Fruit fly (Drosophila melanogaster) whole organism, embryonic: ENCODE data around the gene MsR2.
A peak's percentile ranks its signal among the peaks of the same experiment; 100 is the strongest.

Source experiments
- Aef1 ChIP-seq: fragments of 200-800 bp; sonication (Bioruptor generic); IDR thresholded peaks from 3 replicates; pipeline ENCODE4 v1.3.6; 2022; ENCODE audit warnings: missing biosample characterization, missing genetic modification characterization
- CG10543 ChIP-seq: fragments of 200-800 bp; sonication (Bioruptor generic); optimal IDR thresholded peaks from 3 replicates; lab custom pipeline; 2017; ENCODE audit warnings: missing biosample characterization, mild to moderate bottlenecking, missing genetic modification characterization, moderate library complexity
- CG11398 ChIP-seq: fragments of 200-800 bp; sonication (Bioruptor generic); optimal IDR thresholded peaks from 2 replicates; lab custom pipeline; 2016; ENCODE audit warnings: missing biosample characterization, missing genetic modification characterization
- CG12744 ChIP-seq: fragments of 200-800 bp; sonication (Bioruptor generic); optimal IDR thresholded peaks from 2 replicates; lab custom pipeline; 2016; ENCODE audit warnings: missing biosample characterization, missing genetic modification characterization
- CG13287 ChIP-seq: fragments of 200-800 bp; sonication (Bioruptor generic); IDR thresholded peaks from 2 replicates; pipeline ENCODE4 v1.3.6; 2022; ENCODE audit warnings: missing biosample characterization, missing genetic modification characterization; ENCODE audit not compliant: partially characterized antibody
- CG14050 ChIP-seq: fragments of 200-800 bp; sonication (Bioruptor generic); IDR thresholded peaks from 3 replicates; pipeline ENCODE4 v1.3.6; 2022; ENCODE audit warnings: missing biosample characterization, missing genetic modification characterization
- CG14965 ChIP-seq: fragments of 200-800 bp; sonication (Bioruptor generic); optimal IDR thresholded peaks from 2 replicates; lab custom pipeline; 2016; ENCODE audit warnings: missing biosample characterization, missing genetic modification characterization, borderline replicate concordance
- CG1602 ChIP-seq: fragments of 200-800 bp; sonication (Bioruptor generic); optimal IDR thresholded peaks from 3 replicates; lab custom pipeline; 2016; ENCODE audit warnings: missing biosample characterization, missing genetic modification characterization
- CG17829 ChIP-seq: fragments of 200-800 bp; optimal IDR thresholded peaks from 2 replicates; lab custom pipeline; 2019; ENCODE audit warnings: missing biosample characterization, mild to moderate bottlenecking, missing genetic modification characterization, moderate library complexity
- CG18262 ChIP-seq: fragments of 200-800 bp; optimal IDR thresholded peaks from 3 replicates; lab custom pipeline; 2019; ENCODE audit warnings: missing biosample characterization, mild to moderate bottlenecking, missing genetic modification characterization, moderate library complexity
- CG2120 ChIP-seq: fragments of 200-800 bp; sonication (Bioruptor generic); optimal IDR thresholded peaks from 3 replicates; lab custom pipeline; 2016; ENCODE audit warnings: missing biosample characterization, missing genetic modification characterization
- CG31224 ChIP-seq: fragments of 200-800 bp; sonication (Bioruptor generic); IDR thresholded peaks from 2 replicates; pipeline ENCODE4 v1.3.6; 2022; ENCODE audit warnings: missing biosample characterization, missing genetic modification characterization
- CG32772 ChIP-seq: fragments of 200-800 bp; sonication (Bioruptor generic); IDR thresholded peaks from 2 replicates; pipeline ENCODE4 v1.3.6; 2022; ENCODE audit warnings: missing biosample characterization, missing genetic modification characterization
- CG5180 ChIP-seq: fragments of 200-800 bp; sonication (Bioruptor generic); optimal IDR thresholded peaks from 3 replicates; lab custom pipeline; 2017; ENCODE audit warnings: missing biosample characterization, missing genetic modification characterization, mild to moderate bottlenecking, moderate library complexity, missing genetic modification reagents
- CG6272 ChIP-seq: fragments of 200-800 bp; sonication (Bioruptor generic); IDR thresholded peaks from 2 replicates; pipeline ENCODE4 v1.3.6; 2022; ENCODE audit warnings: missing biosample characterization, missing genetic modification characterization
- CG8290 ChIP-seq, 3 experiments: fragments of 200-800 bp; sonication (Bioruptor generic); optimal IDR thresholded peaks; 2 replicates each; lab custom pipeline; 2016 to 2019; ENCODE audit warnings: missing biosample characterization in 3 of 3, missing genetic modification characterization in 3 of 3, mild to moderate bottlenecking in 2 of 3, moderate library complexity in 1 of 3
- CG8944 ChIP-seq: fragments of 200-800 bp; sonication (Bioruptor generic); optimal IDR thresholded peaks from 3 replicates; lab custom pipeline; 2016; ENCODE audit warnings: missing biosample characterization, missing genetic modification characterization
- CG9876 ChIP-seq: fragments of 200-800 bp; sonication (Bioruptor generic); optimal IDR thresholded peaks from 2 replicates; lab custom pipeline; 2016; ENCODE audit warnings: missing biosample characterization, missing genetic modification characterization
- Dbx ChIP-seq: fragments of 200-800 bp; sonication (Bioruptor generic); IDR thresholded peaks from 3 replicates; pipeline ENCODE4 v1.3.6; 2022; ENCODE audit warnings: missing biosample characterization, missing genetic modification characterization
- Deaf1 ChIP-seq: fragments of 200-800 bp; optimal IDR thresholded peaks from 3 replicates; lab custom pipeline; 2019; ENCODE audit warnings: missing biosample characterization, mild to moderate bottlenecking, missing genetic modification characterization, moderate library complexity
- Doc2 ChIP-seq: fragments of 200-800 bp; sonication (Bioruptor generic); IDR thresholded peaks from 2 replicates; pipeline ENCODE4 v1.3.6; 2022; ENCODE audit warnings: missing biosample characterization, missing genetic modification characterization
- HLH3B ChIP-seq: fragments of 200-800 bp; sonication (Bioruptor generic); IDR thresholded peaks from 2 replicates; pipeline ENCODE4 v1.3.6; 2022; ENCODE audit warnings: missing biosample characterization, missing genetic modification characterization
- Jarid2 ChIP-seq: fragments of 200-800 bp; sonication (Bioruptor generic); optimal IDR thresholded peaks from 3 replicates; lab custom pipeline; 2017; ENCODE audit warnings: mild to moderate bottlenecking, missing biosample characterization, missing genetic modification reagents, missing genetic modification characterization
- MBD-R2 ChIP-seq: fragments of 200-800 bp; sonication (Bioruptor generic); IDR thresholded peaks from 2 replicates; pipeline ENCODE4 v1.3.6; 2022; ENCODE audit warnings: missing biosample characterization, missing genetic modification characterization
- Med ChIP-seq: fragments of 200-800 bp; sonication (Bioruptor generic); peaks from one replicate; lab custom pipeline; 2016; ENCODE audit warnings: missing biosample characterization, missing genetic modification characterization, mild to moderate bottlenecking, inconsistent platforms, moderate library complexity
- Pdp1 ChIP-seq, 2 experiments: fragments of 200-800 bp; sonication (Bioruptor generic); optimal IDR thresholded peaks; 3 replicates each; lab custom pipeline; 2016; ENCODE audit warnings: missing biosample characterization in 2 of 2, missing genetic modification characterization in 2 of 2, mild to moderate bottlenecking in 1 of 2, moderate library complexity in 1 of 2
- Ravus ChIP-seq: fragments of 200-800 bp; sonication (Bioruptor generic); IDR thresholded peaks from 2 replicates; pipeline ENCODE4 v1.3.6; 2022; ENCODE audit warnings: missing biosample characterization, missing genetic modification characterization
- Rfx ChIP-seq: fragments of 200-800 bp; sonication (Bioruptor generic); IDR thresholded peaks from 2 replicates; pipeline ENCODE4 v1.3.6; 2022; ENCODE audit warnings: missing biosample characterization, missing genetic modification characterization
- Side ChIP-seq: fragments of 200-800 bp; sonication (Bioruptor generic); optimal IDR thresholded peaks from 2 replicates; lab custom pipeline; 2016; ENCODE audit warnings: missing biosample characterization, missing genetic modification characterization
- Xbp1 ChIP-seq: fragments of 200-800 bp; sonication (Bioruptor generic); optimal IDR thresholded peaks from 3 replicates; lab custom pipeline; 2016; ENCODE audit warnings: missing biosample characterization, mild to moderate bottlenecking, missing genetic modification characterization
- cad ChIP-seq: fragments of >200 bp; optimal IDR thresholded peaks from 2 replicates; lab custom pipeline; 2017; ENCODE audit warnings: missing biosample characterization, missing genetic modification characterization
- chn ChIP-seq: fragments of 200-800 bp; sonication (Bioruptor generic); optimal IDR thresholded peaks from 2 replicates; lab custom pipeline; 2016; ENCODE audit warnings: missing biosample characterization, missing genetic modification characterization
- ci ChIP-seq: fragments of 200-800 bp; sonication (Bioruptor generic); IDR thresholded peaks from 3 replicates; pipeline ENCODE4 v1.3.6; 2022; ENCODE audit warnings: missing biosample characterization, missing genetic modification characterization
- corto ChIP-seq: fragments of 200-800 bp; sonication (Bioruptor generic); optimal IDR thresholded peaks from 2 replicates; lab custom pipeline; 2016; ENCODE audit warnings: missing biosample characterization, mild to moderate bottlenecking, missing genetic modification characterization, moderate library complexity
- dmrt11E ChIP-seq: fragments of 200-800 bp; sonication (Bioruptor generic); optimal IDR thresholded peaks from 3 replicates; lab custom pipeline; 2018; ENCODE audit warnings: missing biosample characterization, mild to moderate bottlenecking, missing genetic modification characterization, moderate library complexity
- exex ChIP-seq: fragments of 200-800 bp; sonication (Bioruptor generic); optimal IDR thresholded peaks from 4 replicates; lab custom pipeline; 2018; ENCODE audit warnings: missing biosample characterization, mild to moderate bottlenecking, missing genetic modification characterization, moderate library complexity
- eyg ChIP-seq: fragments of 200-800 bp; sonication (Bioruptor generic); optimal IDR thresholded peaks from 3 replicates; lab custom pipeline; 2016; ENCODE audit warnings: missing biosample characterization, missing genetic modification characterization
- kah ChIP-seq: fragments of 200-800 bp; sonication (Bioruptor generic); optimal IDR thresholded peaks from 2 replicates; lab custom pipeline; 2018; ENCODE audit warnings: missing biosample characterization, mild to moderate bottlenecking, missing genetic modification characterization
- kni ChIP-seq: fragments of 200-800 bp; sonication (Bioruptor generic); optimal IDR thresholded peaks from 3 replicates; lab custom pipeline; 2017; ENCODE audit warnings: mild to moderate bottlenecking, missing biosample characterization, missing genetic modification reagents, missing genetic modification characterization
- odd ChIP-seq: fragments of 200-800 bp; sonication (Bioruptor generic); optimal IDR thresholded peaks from 2 replicates; lab custom pipeline; 2017; ENCODE audit warnings: missing biosample characterization, mild to moderate bottlenecking, missing genetic modification characterization
- pnt ChIP-seq: fragments of 200-800 bp; sonication (Bioruptor generic); optimal IDR thresholded peaks from 3 replicates; lab custom pipeline; 2016; ENCODE audit warnings: missing biosample characterization, missing genetic modification characterization
- pros ChIP-seq: fragments of 200-800 bp; sonication (Bioruptor generic); optimal IDR thresholded peaks from 3 replicates; lab custom pipeline; 2019; ENCODE audit warnings: missing biosample characterization, mild to moderate bottlenecking, missing genetic modification characterization, moderate library complexity
- scrt ChIP-seq: fragments of 200-800 bp; sonication (Bioruptor generic); optimal IDR thresholded peaks from 2 replicates; lab custom pipeline; 2018; ENCODE audit warnings: missing biosample characterization, mild to moderate bottlenecking, missing genetic modification characterization, moderate library complexity
- seq ChIP-seq: fragments of 200-800 bp; sonication (Bioruptor generic); IDR thresholded peaks from 2 replicates; pipeline ENCODE4 v1.3.6; 2022; ENCODE audit warnings: missing biosample characterization, missing genetic modification characterization
- sim ChIP-seq: fragments of 200-800 bp; sonication (Bioruptor generic); IDR thresholded peaks from 2 replicates; pipeline ENCODE4 v1.3.6; 2022; ENCODE audit warnings: missing biosample characterization, missing genetic modification characterization
- slbo ChIP-seq: fragments of 200-800 bp; sonication (Bioruptor generic); IDR thresholded peaks from 2 replicates; pipeline ENCODE4 v1.3.6; 2022; ENCODE audit warnings: missing biosample characterization, missing genetic modification characterization
- wek ChIP-seq: fragments of 200-800 bp; sonication (Bioruptor generic); optimal IDR thresholded peaks from 3 replicates; lab custom pipeline; 2018; ENCODE audit warnings: missing biosample characterization, mild to moderate bottlenecking, missing genetic modification characterization, moderate library complexity

The MsR2 gene

DNA sequence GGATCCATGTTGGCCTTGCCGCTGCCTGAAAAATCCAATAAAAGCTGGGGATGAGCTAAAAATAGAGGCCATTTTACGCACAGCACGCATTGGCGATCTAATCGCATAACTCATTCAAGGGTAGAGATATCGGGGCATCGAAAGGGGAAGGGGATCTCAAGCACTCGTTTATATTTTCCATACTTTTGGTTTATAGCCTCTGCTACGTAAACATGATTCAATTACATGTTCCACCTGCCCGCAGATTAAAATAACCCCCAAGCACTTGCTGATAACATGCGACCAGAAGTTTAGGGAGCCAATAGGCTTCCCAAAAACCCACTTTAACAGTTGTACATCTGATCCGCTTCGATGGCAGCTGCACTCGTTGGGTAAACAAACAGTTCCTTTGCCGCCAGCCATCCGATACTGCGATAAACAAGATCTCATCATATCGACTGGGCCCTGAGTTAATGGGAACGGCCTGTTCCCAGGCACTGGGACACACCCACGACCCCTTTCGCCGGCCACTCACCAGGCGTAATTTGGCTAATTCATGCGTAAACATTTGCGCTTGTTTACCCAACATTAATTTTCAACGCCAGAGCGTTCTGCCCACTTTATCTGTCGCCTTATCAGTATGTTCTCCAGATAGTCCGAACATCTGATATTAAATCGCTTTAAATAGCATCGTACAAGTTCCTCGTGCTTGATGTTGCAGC lies 28.6 kb upstream of the MsR2 start (continued):
- TF ChIP-seq Ravus (GFP tag; lab: Robert Waterston, UW) (no peak), sim (GFP tag; lab: Robert Waterston, UW) (no peak), slbo (no peak)

DNA sequence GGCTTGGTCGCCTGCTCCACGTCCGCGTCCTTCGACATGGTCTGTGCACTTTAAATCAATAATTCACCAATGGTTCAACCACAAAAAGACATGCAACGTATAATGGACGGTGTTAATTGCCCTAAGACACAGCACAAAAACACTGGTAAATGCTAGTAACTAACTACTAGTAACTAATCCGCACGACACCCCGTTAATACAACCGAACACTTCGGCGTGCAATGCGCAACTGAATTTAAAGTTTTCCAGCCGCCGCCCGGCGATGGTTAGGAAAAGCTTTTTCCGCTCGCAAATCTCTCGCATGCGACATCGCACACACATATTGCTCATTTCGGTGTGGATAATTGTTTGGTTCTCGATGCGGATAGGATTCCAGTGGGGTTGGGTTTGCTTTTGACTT lies 26.9 kb upstream of the MsR2 start:
- no peak for TF ChIP-seq Doc2
- TF ChIP-seq cad (GFP tag; lab: Kevin White, UChicago), result no peak
- no peak for TF ChIP-seq CG31224
- peak; percentile 50 for TF ChIP-seq Med (GFP tag; lab: Kevin White, UChicago)
- TF ChIP-seq CG14050 (GFP tag; lab: Robert Waterston, UW), result no peak
- no peak for TF ChIP-seq CG18262 (tag; lab: Kevin White, UChicago)
- no peak for TF ChIP-seq CG2120 (GFP tag; lab: Kevin White, UChicago)
- no peak for TF ChIP-seq CG12744 (GFP tag; lab: Kevin White, UChicago)
- TF ChIP-seq CG8290 (GFP tag; optimal IDR thresholded peaks at IDR 0.05; lab: Kevin White, UChicago), result no peak
- peak in 1 of 2 experiments; percentile 56 for TF ChIP-seq CG8290 (tag; optimal IDR thresholded peaks at IDR 0.05; lab: Kevin White, UChicago)
- TF ChIP-seq seq (GFP tag; lab: Robert Waterston, UW), result peak; percentile 22; the same call in 1 of the 2 replicates
- TF ChIP-seq CG5180 (GFP tag; lab: Kevin White, UChicago), result no peak
- TF ChIP-seq Aef1 (GFP tag; lab: Robert Waterston, UW), result no peak
- TF ChIP-seq Jarid2 (GFP tag; lab: Kevin White, UChicago), result peak; percentile 60
- no peak for TF ChIP-seq CG1602 (GFP tag; lab: Kevin White, UChicago)
- peak; percentile 18; the same call in 1 of the 2 replicates for TF ChIP-seq CG13287
- peak; percentile 26 for TF ChIP-seq Deaf1 (tag; lab: Kevin White, UChicago)
- 0 out of 3 replicates have a peak, but pooled peaks have one; percentile 38 for TF ChIP-seq Dbx
- TF ChIP-seq CG11398, result no peak
- TF ChIP-seq eyg (GFP tag; lab: Kevin White, UChicago), result no peak
- no peak for TF ChIP-seq chn (GFP tag; lab: Kevin White, UChicago)
- TF ChIP-seq CG6272 (GFP tag; lab: Robert Waterston, UW), result no peak
- TF ChIP-seq CG8944 (GFP tag; lab: Kevin White, UChicago), result no peak
- no peak for TF ChIP-seq kni (GFP tag; lab: Kevin White, UChicago)
- TF ChIP-seq Rfx (GFP tag; lab: Robert Waterston, UW), result 0 out of 2 replicates have a peak, but pooled peaks have one; percentile 15
- TF ChIP-seq CG10543 (GFP tag; lab: Kevin White, UChicago), result no peak
- TF ChIP-seq Side (GFP tag; lab: Kevin White, UChicago), result no peak
- TF ChIP-seq pros (GFP tag; lab: Kevin White, UChicago), result no peak
- TF ChIP-seq odd (GFP tag; lab: Kevin White, UChicago), result no peak
- no peak for TF ChIP-seq CG17829 (tag; lab: Kevin White, UChicago)

DNA sequence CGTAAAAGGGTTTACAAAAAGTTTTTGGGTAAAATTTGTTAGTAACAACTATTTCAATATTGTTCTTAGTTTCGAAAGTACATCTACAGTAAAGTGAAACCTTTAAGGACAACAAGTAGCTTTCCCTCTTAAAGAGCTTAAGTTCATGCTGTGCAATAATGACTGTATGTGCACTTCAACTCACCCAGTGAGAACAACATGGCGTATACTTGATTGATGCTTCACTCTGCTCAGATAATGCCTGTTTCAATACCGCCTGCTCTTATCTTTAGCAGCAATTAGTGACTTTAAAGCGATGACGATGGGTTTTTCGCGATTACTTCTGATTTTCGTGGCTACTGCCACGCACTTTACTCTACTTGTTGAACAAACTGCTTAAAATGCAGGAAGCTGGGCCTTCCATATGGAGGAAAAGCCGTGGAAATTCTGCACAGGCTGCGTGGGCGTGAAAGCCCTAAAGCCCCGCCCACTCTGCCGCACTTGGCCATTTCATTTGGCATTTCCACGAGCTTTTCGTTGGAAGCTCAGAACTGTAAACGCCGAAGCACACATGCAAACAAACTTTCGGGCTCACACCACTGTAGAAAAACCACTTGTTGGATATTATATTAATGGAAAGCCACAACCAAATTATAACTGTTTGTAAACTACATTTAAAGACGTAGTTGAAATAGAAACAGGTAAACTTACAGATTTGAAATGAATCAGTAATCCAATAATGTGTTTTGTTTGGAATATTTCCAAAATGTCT lies 26.1 kb upstream of the MsR2 start:
- TF ChIP-seq pnt (GFP tag; lab: Kevin White, UChicago) (no peak), Xbp1 (no peak), exex (no peak), MBD-R2 (GFP tag; lab: Robert Waterston, UW) (no peak), ci (0 out of 3 replicates have a peak, but pooled peaks have one; percentile 28), scrt (GFP tag; lab: Kevin White, UChicago) (peak; percentile 87), kah (GFP tag; lab: Kevin White, UChicago) (peak; percentile 82), CG32772 (GFP tag; lab: Robert Waterston, UW) (no peak), HLH3B (GFP tag; lab: Robert Waterston, UW) (no peak), wek (no peak), corto (no peak), CG6272 (GFP tag; lab: Robert Waterston, UW) (no peak), Pdp1 (GFP tag; optimal IDR thresholded peaks at IDR 0.05; lab: Kevin White, UChicago) (no peak), CG14965 (GFP tag; lab: Kevin White, UChicago) (no peak), dmrt11E (tag; lab: Kevin White, UChicago) (no peak), CG9876 (no peak)
